Worm (Caenorhabditis elegans) whole organism, early embryonic: ENCODE results near the gene cest-24.

Experiments
- B0310.2 ChIP-seq: sonication (generic microtip); optimal IDR thresholded peaks from 2 replicates; lab custom pipeline; 2016; ENCODE audit warnings: mild to moderate bottlenecking, missing genetic modification characterization, missing compliant biosample characterization
- F13C5.2 ChIP-seq: sonication (generic microtip); optimal IDR thresholded peaks from 2 replicates; lab custom pipeline; 2017; ENCODE audit warnings: mild to moderate bottlenecking, missing genetic modification characterization, inconsistent platforms, missing compliant biosample characterization
- aly-1 ChIP-seq: sonication (generic microtip); optimal IDR thresholded peaks from 2 replicates; lab custom pipeline; 2016; ENCODE audit warnings: missing genetic modification characterization, missing compliant biosample characterization
- ama-1 ChIP-seq: fragments of 150-350 bp; optimal IDR thresholded peaks from 2 replicates; lab custom pipeline; 2014
- ceh-13 ChIP-seq: fragments of 200-800 bp; sonication (Bioruptor generic); optimal IDR thresholded peaks from 2 replicates; lab custom pipeline; 2018; ENCODE audit warnings: mild to moderate bottlenecking, missing genetic modification characterization, missing compliant biosample characterization
- ceh-36 ChIP-seq: sonication (generic microtip); optimal IDR thresholded peaks from 2 replicates; lab custom pipeline; 2016; ENCODE audit warnings: missing genetic modification characterization, inconsistent platforms, missing compliant biosample characterization
- ets-7 ChIP-seq: sonication (generic microtip); optimal IDR thresholded peaks from 2 replicates; lab custom pipeline; 2016; ENCODE audit warnings: missing genotype, missing genetic modification characterization, missing compliant biosample characterization
- flt-1 ChIP-seq: fragments of 200-800 bp; sonication (Bioruptor generic); IDR thresholded peaks from 2 replicates; pipeline ENCODE4 v1.3.6; 2022; ENCODE audit warnings: missing genetic modification characterization, missing compliant biosample characterization
- hmbx-1 ChIP-seq: sonication (generic microtip); optimal IDR thresholded peaks from 2 replicates; lab custom pipeline; 2016; ENCODE audit warnings: mild to moderate bottlenecking, missing genetic modification characterization, missing compliant biosample characterization
- hmg-4 ChIP-seq: fragments of 200-800 bp; sonication (Bioruptor generic); optimal IDR thresholded peaks from 2 replicates; lab custom pipeline; 2018; ENCODE audit warnings: mild to moderate bottlenecking, missing genetic modification characterization, missing compliant biosample characterization
- hnd-1 ChIP-seq: sonication (generic microtip); optimal IDR thresholded peaks from 2 replicates; lab custom pipeline; 2016; ENCODE audit warnings: missing genetic modification characterization, missing compliant biosample characterization
- pes-1 ChIP-seq: fragments of 200-800 bp; sonication (Bioruptor generic); IDR thresholded peaks from 2 replicates; pipeline ENCODE4 v1.3.6; 2022; ENCODE audit warnings: missing genetic modification reagents, missing genetic modification characterization, missing compliant biosample characterization
- scrt-1 ChIP-seq: fragments of 200-800 bp; sonication (Bioruptor generic); IDR thresholded peaks from 2 replicates; pipeline ENCODE4 v1.3.6; 2022; ENCODE audit warnings: missing genetic modification characterization, missing compliant biosample characterization
- sea-1 ChIP-seq: fragments of 200-800 bp; sonication (Bioruptor generic); conservative IDR thresholded peaks from 2 replicates; pipeline ENCODE4 v1.3.6; 2022; ENCODE audit warnings: missing genetic modification characterization, missing compliant biosample characterization
- tbx-11 ChIP-seq: fragments of 200-800 bp; sonication (Bioruptor generic); IDR thresholded peaks from 2 replicates; pipeline ENCODE4 v1.3.6; 2022; ENCODE audit warnings: missing genetic modification characterization, missing compliant biosample characterization
- tbx-37 ChIP-seq: fragments of 200-800 bp; sonication (Bioruptor generic); conservative IDR thresholded peaks from 2 replicates; pipeline ENCODE4 v1.3.6; 2022; ENCODE audit warnings: missing genetic modification reagents, missing genetic modification characterization, missing compliant biosample characterization
- tra-4 ChIP-seq: sonication (generic microtip); optimal IDR thresholded peaks from 2 replicates; lab custom pipeline; 2017; ENCODE audit warnings: missing genetic modification characterization, missing compliant biosample characterization

Gene cest-24

ce11 chrV:6341078-6341638 is 24.4 kb downstream of the cest-24 start:
- TF ChIP-seq ets-7 (no peak), B0310.2 (no peak), aly-1 (no peak), tbx-11 (GFP tag; lab: Robert Waterston, UW) (no peak), pes-1 (GFP tag; lab: Robert Waterston, UW) (no peak), ceh-13 (GFP tag; lab: Kevin White, UChicago) (no peak)

DNA sequence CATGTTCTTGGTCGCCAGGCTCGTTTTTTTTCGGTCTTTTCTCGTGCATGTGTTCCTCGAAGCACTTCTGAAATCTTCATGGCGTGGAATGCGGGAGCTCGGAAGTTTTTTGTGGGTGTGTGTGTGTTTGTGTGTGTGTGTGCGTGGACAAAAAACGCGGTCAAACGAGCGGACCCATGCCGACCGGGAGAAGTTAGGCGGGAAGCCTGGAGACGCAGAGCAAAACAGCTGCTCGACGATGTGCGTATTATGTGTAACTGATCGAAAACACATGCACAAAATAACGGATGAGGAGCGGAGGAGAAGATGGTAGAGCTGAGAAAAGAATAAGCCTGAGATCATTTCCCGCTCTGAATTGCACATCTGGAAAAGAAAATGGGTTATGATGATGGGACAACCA is 25.8 kb downstream of the cest-24 start:
- TF ChIP-seq ets-7 (no peak), sea-1 (GFP tag; lab: Robert Waterston, UW) (no peak), pes-1 (GFP tag; lab: Robert Waterston, UW) (no peak), scrt-1 (no peak), hmg-4 (no peak), flt-1 (GFP tag; lab: Robert Waterston, UW) (no peak), hnd-1 (tag; lab: Kevin White, UChicago) (no peak), tra-4 (tag; lab: Kevin White, UChicago) (no peak), hmbx-1 (tag; lab: Kevin White, UChicago) (no peak), aly-1 (no peak)

DNA sequence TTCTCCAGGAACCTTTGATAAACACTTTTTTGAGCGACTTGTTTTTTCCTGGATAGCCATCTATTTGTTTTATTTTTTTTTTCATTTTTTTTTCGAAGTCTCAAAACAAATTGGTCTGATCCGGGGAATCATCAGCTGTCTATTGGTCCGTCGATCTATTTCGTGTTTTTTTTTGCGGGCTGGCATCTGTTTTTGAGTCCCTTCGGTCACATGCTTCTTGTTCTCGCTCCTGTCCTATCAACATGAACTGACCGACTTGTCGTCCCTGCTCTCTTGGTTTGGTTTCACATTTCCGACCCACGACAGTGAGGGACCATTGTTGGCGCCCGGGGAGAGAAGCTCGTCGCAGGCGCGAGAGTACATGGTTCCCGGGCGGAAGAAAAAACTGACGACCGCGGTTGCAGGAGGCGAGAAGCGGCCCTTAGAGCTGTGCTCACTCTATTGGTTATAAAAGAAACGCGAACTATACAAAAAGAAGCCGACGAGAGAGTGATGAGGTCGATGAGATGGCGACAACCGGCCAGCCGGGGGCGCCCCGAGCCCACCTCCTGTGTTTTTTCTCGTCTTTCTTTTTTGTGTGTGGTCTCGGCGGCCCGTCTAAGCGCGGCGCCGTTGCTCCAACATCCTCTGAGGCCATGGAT is 27.9 kb downstream of the cest-24 start:
- TF ChIP-seq hmbx-1 (tag; lab: Kevin White, UChicago) (no peak), aly-1 (peak; percentile 20)

ce11 chrV:6346043-6346618 is 29.4 kb downstream of the cest-24 start:
- no peak for TF ChIP-seq scrt-1
- TF ChIP-seq aly-1 = no peak
- no peak for TF ChIP-seq F13C5.2 (tag; lab: Kevin White, UChicago)
- no peak for TF ChIP-seq ets-7
- no peak for TF ChIP-seq sea-1 (GFP tag; lab: Robert Waterston, UW)
- TF ChIP-seq hmg-4 = no peak

ce11 chrV:6346906-6347305 is 30.2 kb downstream of the cest-24 start:
- no peak for TF ChIP-seq ceh-36
- TF ChIP-seq hnd-1 (tag; lab: Kevin White, UChicago) = no peak
- TF ChIP-seq ets-7 = no peak
- no peak for TF ChIP-seq tbx-37 (GFP tag; lab: Robert Waterston, UW)
- no peak for TF ChIP-seq ama-1
- no peak for TF ChIP-seq ceh-13 (GFP tag; lab: Kevin White, UChicago)
- TF ChIP-seq aly-1 = no peak
- no peak for TF ChIP-seq tbx-11 (GFP tag; lab: Robert Waterston, UW)
- no peak for TF ChIP-seq pes-1 (GFP tag; lab: Robert Waterston, UW)

- TF ChIP-seq tbx-11 (GFP tag; lab: Robert Waterston, UW) (no peak), ets-7 (no peak), B0310.2 (no peak), hnd-1 (tag; lab: Kevin White, UChicago) (no peak), aly-1 (no peak), tra-4 (tag; lab: Kevin White, UChicago) (no peak), hmbx-1 (tag; lab: Kevin White, UChicago) (no peak), ceh-36 (no peak), flt-1 (GFP tag; lab: Robert Waterston, UW) (no peak), ama-1 (no peak), F13C5.2 (tag; lab: Kevin White, UChicago) (no peak), ceh-13 (GFP tag; lab: Kevin White, UChicago) (no peak), pes-1 (GFP tag; lab: Robert Waterston, UW) (no peak), scrt-1 (no peak), sea-1 (GFP tag; lab: Robert Waterston, UW) (no peak), tbx-37 (GFP tag; lab: Robert Waterston, UW) (no peak), hmg-4 (no peak)
Observed at ce11 chrV:6348133-6348532, 31.4 kb downstream of the cest-24 start.

DNA sequence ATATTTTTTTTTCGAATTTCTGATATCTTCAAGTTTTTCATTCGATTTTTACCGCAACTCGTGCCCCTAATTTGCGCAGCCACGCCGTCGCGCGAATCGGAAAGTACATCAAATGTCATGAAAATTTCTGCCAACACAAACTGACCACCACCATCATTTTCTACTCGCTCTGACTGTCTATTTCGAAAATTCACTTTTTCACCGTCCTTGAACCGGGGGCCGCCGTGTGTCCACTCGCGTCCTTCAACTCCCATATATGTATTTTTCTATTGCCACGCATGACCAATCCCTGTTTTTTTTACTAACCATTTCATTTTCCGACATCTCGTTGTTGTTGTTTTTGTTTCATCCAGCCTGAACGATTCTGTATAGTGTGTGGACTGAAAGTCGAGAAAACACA is 32.9 kb downstream of the cest-24 start:
- TF ChIP-seq sea-1 (GFP tag; lab: Robert Waterston, UW) (no peak), ama-1 (no peak), ets-7 (no peak), hmg-4 (no peak), scrt-1 (no peak), hmbx-1 (tag; lab: Kevin White, UChicago) (no peak), tbx-11 (GFP tag; lab: Robert Waterston, UW) (no peak), pes-1 (GFP tag; lab: Robert Waterston, UW) (no peak), ceh-13 (GFP tag; lab: Kevin White, UChicago) (no peak), ceh-36 (no peak), F13C5.2 (tag; lab: Kevin White, UChicago) (no peak), tbx-37 (GFP tag; lab: Robert Waterston, UW) (no peak), aly-1 (no peak), tra-4 (tag; lab: Kevin White, UChicago) (no peak), B0310.2 (no peak), flt-1 (GFP tag; lab: Robert Waterston, UW) (no peak)

DNA sequence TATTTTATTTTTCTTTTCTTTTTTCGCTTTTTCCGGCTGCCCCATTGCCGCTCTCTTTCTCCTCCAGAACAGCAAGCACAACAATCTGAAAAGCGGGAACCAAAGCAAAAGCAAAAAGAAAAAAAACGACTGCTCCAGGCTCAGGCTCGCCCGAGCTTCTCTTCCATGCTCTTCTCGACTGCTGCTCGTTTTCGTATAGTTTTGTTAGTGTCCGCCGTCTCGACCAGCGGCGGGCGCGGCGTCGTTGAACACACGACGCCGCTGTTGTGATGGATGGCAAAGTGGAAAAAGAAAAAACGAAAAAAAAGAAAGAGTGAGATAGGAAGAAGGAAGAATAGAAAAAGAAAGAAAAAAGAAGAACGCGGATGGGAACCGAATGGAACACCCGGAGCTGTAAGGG is 33.4 kb downstream of the cest-24 start:
- TF ChIP-seq hmg-4 = no peak
- no peak for TF ChIP-seq ceh-36
- no peak for TF ChIP-seq sea-1 (GFP tag; lab: Robert Waterston, UW)
- TF ChIP-seq ets-7 = no peak
- TF ChIP-seq ceh-13 (GFP tag; lab: Kevin White, UChicago) = no peak
- TF ChIP-seq tbx-11 (GFP tag; lab: Robert Waterston, UW) = no peak
- TF ChIP-seq ama-1 = no peak
- TF ChIP-seq tra-4 (tag; lab: Kevin White, UChicago) = no peak
- no peak for TF ChIP-seq B0310.2
